Worm (Caenorhabditis elegans) whole organism, mixed stage, embryonic: Measurements from ENCODE around the gene B0285.3.

Source experiments
- blmp-1 ChIP-seq: fragments of 150-350 bp; optimal IDR thresholded peaks from 2 replicates; lab custom pipeline; 2014; ENCODE audit warnings: missing biosample characterization, missing genetic modification characterization
- lin-32 ChIP-seq: fragments of 200-800 bp; sonication (Bioruptor generic); optimal IDR thresholded peaks from 2 replicates; lab custom pipeline; 2018; ENCODE audit warnings: mild to moderate bottlenecking, missing genetic modification characterization, missing compliant biosample characterization
- lsy-2 ChIP-seq: fragments of 150-350 bp; optimal IDR thresholded peaks from 2 replicates; lab custom pipeline; 2014; ENCODE audit warnings: missing biosample characterization, missing genetic modification characterization
- pha-4 ChIP-seq: fragments of 150-350 bp; optimal IDR thresholded peaks from 2 replicates; lab custom pipeline; 2018; ENCODE audit warnings: missing biosample characterization, missing genetic modification reagents, missing genetic modification characterization

ce11 chrIII:4380835-4381234 is 37.7 kb upstream of the B0285.3 start:
- TF ChIP-seq blmp-1 (tag; lab: Kevin White, UChicago): no peak
- TF ChIP-seq lsy-2 (tag; lab: Kevin White, UChicago): peak; percentile 21
- TF ChIP-seq pha-4 (tag; lab: Kevin White, UChicago): no peak
- TF ChIP-seq lin-32 (GFP tag; lab: Kevin White, UChicago): no peak
